Worm (Caenorhabditis elegans): ENCODE measurements around the gene Y94H6A.10.

- TF ChIP-seq F52B5.7 (tag; optimal IDR thresholded peaks at IDR 0.05) (no peak), snpc-4 (GFP tag; optimal IDR thresholded peaks at IDR 0.05) (no peak), snpc-4 (tag; optimal IDR thresholded peaks at IDR 0.05) (no peak), unc-130 (GFP tag; optimal IDR thresholded peaks at IDR 0.05) (no peak), unc-62 (GFP tag; optimal IDR thresholded peaks at IDR 0.05) (no peak), sptf-2 (GFP tag; optimal IDR thresholded peaks at IDR 0.05) (no peak), zim-3 (tag; optimal IDR thresholded peaks at IDR 0.05) (no peak), bed-2 (GFP tag; IDR thresholded peaks at IDR 0.05) (no peak), F23B12.7 (tag; optimal IDR thresholded peaks at IDR 0.05; ENCODE audit: insufficient read depth) (no peak), ztf-28 (GFP tag; IDR thresholded peaks at IDR 0.05) (no peak), ccch-3 (GFP tag; optimal IDR thresholded peaks at IDR 0.05) (no peak), zfh-2 (GFP tag; conservative IDR thresholded peaks at IDR 0.05) (no peak)
These were observed 24.2 kb upstream of the Y94H6A.10 start for ce11 chrIV:2734675-2735074.

All from whole organism, young adult.